Worm (Caenorhabditis elegans) whole organism, late embryonic: ENCODE data around the gene F53A3.7.

ENCODE experiments used
- C08G9.2 ChIP-seq: sonication (generic microtip); optimal IDR thresholded peaks from 2 replicates; lab custom pipeline; 2016; ENCODE audit warnings: mild to moderate bottlenecking, missing genetic modification characterization, moderate library complexity, missing compliant biosample characterization
- F13H6.1 ChIP-seq: sonication (generic microtip); optimal IDR thresholded peaks from 2 replicates; lab custom pipeline; 2016; ENCODE audit warnings: missing genetic modification characterization, missing compliant biosample characterization
- T23F11.4 ChIP-seq: fragments of 200-800 bp; sonication (Bioruptor generic); optimal IDR thresholded peaks from 2 replicates; lab custom pipeline; 2018; ENCODE audit warnings: mild to moderate bottlenecking, missing genetic modification characterization, missing compliant biosample characterization
- Y22D7AL.16 ChIP-seq: sonication (generic microtip); optimal IDR thresholded peaks from 2 replicates; lab custom pipeline; 2016; ENCODE audit warnings: missing genetic modification characterization, missing compliant biosample characterization
- ama-1 ChIP-seq: fragments of 150-350 bp; optimal IDR thresholded peaks from 2 replicates; lab custom pipeline; 2014
- ceh-14 ChIP-seq: sonication (generic microtip); optimal IDR thresholded peaks from 2 replicates; lab custom pipeline; 2016; ENCODE audit warnings: missing genotype, missing genetic modification characterization, missing compliant biosample characterization
- ceh-18 ChIP-seq: sonication (generic microtip); optimal IDR thresholded peaks from 2 replicates; lab custom pipeline; 2016; ENCODE audit warnings: missing genetic modification characterization, missing compliant biosample characterization
- ceh-19 ChIP-seq: fragments of 200-800 bp; sonication (Bioruptor generic); optimal IDR thresholded peaks from 2 replicates; lab custom pipeline; 2018; ENCODE audit warnings: mild to moderate bottlenecking, missing genetic modification characterization, missing compliant biosample characterization
- ceh-24 ChIP-seq: sonication (generic microtip); optimal IDR thresholded peaks from 2 replicates; lab custom pipeline; 2016; ENCODE audit warnings: mild to moderate bottlenecking, missing genetic modification characterization, missing compliant biosample characterization
- ceh-30 ChIP-seq: fragments of 150-350 bp; optimal IDR thresholded peaks from 2 replicates; lab custom pipeline; 2014; ENCODE audit warnings: missing biosample characterization, missing genetic modification characterization
- ceh-31 ChIP-seq: sonication (generic microtip); optimal IDR thresholded peaks from 2 replicates; lab custom pipeline; 2016; ENCODE audit warnings: missing genetic modification characterization, missing compliant biosample characterization
- ceh-45 ChIP-seq: fragments of 200-800 bp; sonication (Bioruptor generic); IDR thresholded peaks from 2 replicates; pipeline ENCODE4 v1.3.6; 2022; ENCODE audit warnings: missing genetic modification reagents, missing genetic modification characterization, missing compliant biosample characterization
- ceh-6 ChIP-seq: fragments of 200-800 bp; sonication (Bioruptor generic); optimal IDR thresholded peaks from 2 replicates; lab custom pipeline; 2018; ENCODE audit warnings: mild to moderate bottlenecking, missing genetic modification characterization, missing compliant biosample characterization
- ceh-9 ChIP-seq: sonication (generic microtip); optimal IDR thresholded peaks from 2 replicates; lab custom pipeline; 2016; ENCODE audit warnings: mild to moderate bottlenecking, missing genetic modification characterization, inconsistent platforms, missing compliant biosample characterization
- che-1 ChIP-seq: sonication (generic microtip); optimal IDR thresholded peaks from 2 replicates; lab custom pipeline; 2016; ENCODE audit warnings: mild to moderate bottlenecking, missing genetic modification characterization, missing compliant biosample characterization
- dmd-4 ChIP-seq: sonication (generic microtip); optimal IDR thresholded peaks from 2 replicates; lab custom pipeline; 2016; ENCODE audit warnings: borderline replicate concordance, missing genetic modification characterization, missing compliant biosample characterization
- elt-2 ChIP-seq: sonication (generic microtip); optimal IDR thresholded peaks from 2 replicates; lab custom pipeline; 2016; ENCODE audit warnings: missing genetic modification reagents, missing genetic modification characterization, missing compliant biosample characterization
- elt-4 ChIP-seq: sonication (generic microtip); optimal IDR thresholded peaks from 2 replicates; lab custom pipeline; 2016; ENCODE audit warnings: missing genetic modification characterization, missing compliant biosample characterization
- eyg-1 ChIP-seq: sonication (generic microtip); optimal IDR thresholded peaks from 2 replicates; lab custom pipeline; 2016; ENCODE audit warnings: missing genotype, missing genetic modification characterization, missing compliant biosample characterization
- fax-1 ChIP-seq: sonication (generic microtip); optimal IDR thresholded peaks from 2 replicates; lab custom pipeline; 2016; ENCODE audit warnings: missing genotype, missing genetic modification characterization, missing compliant biosample characterization
- fkh-10 ChIP-seq: fragments of 150-350 bp; optimal IDR thresholded peaks from 2 replicates; lab custom pipeline; 2014; ENCODE audit warnings: missing biosample characterization, missing genetic modification reagents, missing genetic modification characterization
- gmeb-2 ChIP-seq: sonication (generic microtip); optimal IDR thresholded peaks from 2 replicates; lab custom pipeline; 2016; ENCODE audit warnings: missing genetic modification characterization, inconsistent platforms, missing compliant biosample characterization
- hlh-13 ChIP-seq: fragments of 200-800 bp; sonication (Bioruptor generic); optimal IDR thresholded peaks from 2 replicates; lab custom pipeline; 2018; ENCODE audit warnings: mild to moderate bottlenecking, missing genetic modification characterization, missing compliant biosample characterization
- hlh-15 ChIP-seq: sonication (generic microtip); optimal IDR thresholded peaks from 2 replicates; lab custom pipeline; 2016; ENCODE audit warnings: missing genetic modification characterization, missing compliant biosample characterization
- hlh-30 ChIP-seq: sonication (generic microtip); optimal IDR thresholded peaks from 2 replicates; lab custom pipeline; 2017; ENCODE audit warnings: antibody characterized with exemption, missing genetic modification characterization, missing compliant biosample characterization; ENCODE audit not compliant: insufficient read depth
- hlh-8 ChIP-seq: sonication (generic microtip); optimal IDR thresholded peaks from 2 replicates; lab custom pipeline; 2016; ENCODE audit warnings: missing genotype, missing genetic modification characterization, missing compliant biosample characterization
- lim-6 ChIP-seq: sonication (generic microtip); optimal IDR thresholded peaks from 2 replicates; lab custom pipeline; 2016; ENCODE audit warnings: missing genetic modification characterization, missing compliant biosample characterization
- madf-2 ChIP-seq: sonication (generic microtip); optimal IDR thresholded peaks from 2 replicates; lab custom pipeline; 2017; ENCODE audit warnings: missing genetic modification characterization, missing compliant biosample characterization
- nfya-1 ChIP-seq: sonication (generic microtip); optimal IDR thresholded peaks from 2 replicates; lab custom pipeline; 2017; ENCODE audit warnings: missing genetic modification characterization, mild to moderate bottlenecking, missing compliant biosample characterization, antibody characterized with exemption, moderate library complexity
- nhr-232 ChIP-seq: sonication (generic microtip); optimal IDR thresholded peaks from 2 replicates; lab custom pipeline; 2016; ENCODE audit warnings: missing genetic modification characterization, missing compliant biosample characterization
- npax-4 ChIP-seq: sonication (generic microtip); optimal IDR thresholded peaks from 2 replicates; lab custom pipeline; 2016; ENCODE audit warnings: missing genetic modification characterization, missing compliant biosample characterization
- odd-2 ChIP-seq: sonication (generic microtip); optimal IDR thresholded peaks from 2 replicates; lab custom pipeline; 2017; ENCODE audit warnings: antibody characterized with exemption, mild to moderate bottlenecking, missing genetic modification characterization, missing compliant biosample characterization
- pag-3 ChIP-seq: sonication (generic microtip); optimal IDR thresholded peaks from 2 replicates; lab custom pipeline; 2016; ENCODE audit warnings: missing compliant biosample characterization, missing genetic modification characterization, borderline replicate concordance
- pat-9 ChIP-seq: fragments of 200-800 bp; sonication (Bioruptor generic); optimal IDR thresholded peaks from 2 replicates; lab custom pipeline; 2018; ENCODE audit warnings: mild to moderate bottlenecking, missing genetic modification characterization, moderate library complexity, missing compliant biosample characterization
- pax-1 ChIP-seq: fragments of 150-350 bp; optimal IDR thresholded peaks from 2 replicates; lab custom pipeline; 2014; ENCODE audit warnings: missing biosample characterization, missing genetic modification characterization
- pha-4 ChIP-seq: fragments of 150-350 bp; optimal IDR thresholded peaks from 2 replicates; lab custom pipeline; 2018; ENCODE audit warnings: missing biosample characterization, missing genetic modification reagents, missing genetic modification characterization
- pqm-1 ChIP-seq: sonication (generic microtip); optimal IDR thresholded peaks from 2 replicates; lab custom pipeline; 2016; ENCODE audit warnings: missing genetic modification characterization, missing compliant biosample characterization
- pros-1 ChIP-seq: fragments of 150-350 bp; optimal IDR thresholded peaks from 2 replicates; lab custom pipeline; 2014; ENCODE audit warnings: missing biosample characterization, missing genetic modification reagents, missing genetic modification characterization
- ref-2 ChIP-seq: sonication (generic microtip); optimal IDR thresholded peaks from 2 replicates; lab custom pipeline; 2016; ENCODE audit warnings: missing genetic modification characterization, missing compliant biosample characterization
- sox-2 ChIP-seq: fragments of 200-800 bp; sonication (Bioruptor generic); IDR thresholded peaks from 2 replicates; pipeline ENCODE4 v1.3.6; 2022; ENCODE audit warnings: missing genetic modification reagents, missing genetic modification characterization, missing compliant biosample characterization
- sox-4 ChIP-seq: sonication (generic microtip); optimal IDR thresholded peaks from 2 replicates; lab custom pipeline; 2017; ENCODE audit warnings: mild to moderate bottlenecking, missing genetic modification characterization, inconsistent platforms, missing compliant biosample characterization
- syd-9 ChIP-seq: sonication (generic microtip); optimal IDR thresholded peaks from 2 replicates; lab custom pipeline; 2016; ENCODE audit warnings: mild to moderate bottlenecking, missing genetic modification characterization, moderate library complexity, missing compliant biosample characterization
- tbx-7 ChIP-seq: sonication (generic microtip); optimal IDR thresholded peaks from 2 replicates; lab custom pipeline; 2016; ENCODE audit warnings: missing genotype, missing genetic modification characterization, missing compliant biosample characterization
- ttx-3 ChIP-seq: sonication (generic microtip); optimal IDR thresholded peaks from 2 replicates; lab custom pipeline; 2016; ENCODE audit warnings: missing genetic modification reagents, missing genetic modification characterization, missing compliant biosample characterization
- unc-3 ChIP-seq, 2 experiments: fragments of 200-800 bp in 1 of 2; sonication (Bioruptor generic) in 1 of 2; sonication (generic microtip) in 1 of 2; conservative IDR thresholded peaks in 1 of 2; optimal IDR thresholded peaks in 1 of 2; 2 replicates each; pipeline versions ENCODE4 v1.3.6 to Lab custom; 2016 to 2022; ENCODE audit warnings: missing compliant biosample characterization in 2 of 2, missing genetic modification characterization in 2 of 2, missing genetic modification reagents in 1 of 2
- unc-42 ChIP-seq: sonication (generic microtip); optimal IDR thresholded peaks from 2 replicates; lab custom pipeline; 2016; ENCODE audit warnings: missing genotype, missing genetic modification characterization, missing compliant biosample characterization
- unc-86 ChIP-seq: sonication (generic microtip); optimal IDR thresholded peaks from 2 replicates; lab custom pipeline; 2016; ENCODE audit warnings: missing genetic modification characterization, missing compliant biosample characterization
- zip-5 ChIP-seq: sonication (generic microtip); optimal IDR thresholded peaks from 2 replicates; lab custom pipeline; 2016; ENCODE audit warnings: missing genetic modification characterization, missing compliant biosample characterization
- ztf-16 ChIP-seq: sonication (generic microtip); optimal IDR thresholded peaks from 2 replicates; lab custom pipeline; 2017; ENCODE audit warnings: missing genetic modification characterization, missing compliant biosample characterization

The F53A3.7 gene

ce11 chrIII:1925048-1925537, 26.2 kb upstream of the F53A3.7 start (continued):
- peak; percentile 51 for TF ChIP-seq sox-4 (tag; lab: Kevin White, UChicago)
- TF ChIP-seq ceh-14 (tag; lab: Kevin White, UChicago), result peak; percentile 66
- TF ChIP-seq fkh-10 (GFP tag; lab: Kevin White, UChicago), result peak; percentile 1
- TF ChIP-seq ceh-30 (tag; lab: Kevin White, UChicago), result peak; percentile 78
- peak; percentile 66 for TF ChIP-seq C08G9.2 (tag; lab: Kevin White, UChicago)
- no peak for TF ChIP-seq ceh-9 (tag; lab: Kevin White, UChicago)
- no peak for TF ChIP-seq pha-4 (tag; lab: Kevin White, UChicago)
- TF ChIP-seq ceh-24 (tag; lab: Kevin White, UChicago), result no peak
- TF ChIP-seq pat-9 (tag; lab: Kevin White, UChicago), result peak; percentile 44
- TF ChIP-seq dmd-4, result peak; percentile 40
- no peak for TF ChIP-seq unc-3 (GFP tag; conservative IDR thresholded peaks at IDR 0.05; lab: Robert Waterston, UW)
- peak; percentile 72 for TF ChIP-seq unc-3 (tag; optimal IDR thresholded peaks at IDR 0.05; lab: Kevin White, UChicago)
- no peak for TF ChIP-seq odd-2 (tag; lab: Kevin White, UChicago)
- TF ChIP-seq zip-5 (tag; lab: Kevin White, UChicago), result peak; percentile 23
- TF ChIP-seq nfya-1 (tag; lab: Kevin White, UChicago), result peak; percentile 96
- peak; percentile 83 for TF ChIP-seq elt-2
- TF ChIP-seq T23F11.4, result no peak
- no peak for TF ChIP-seq Y22D7AL.16 (tag; lab: Kevin White, UChicago)
- peak; percentile 1 for TF ChIP-seq ceh-19 (GFP tag; lab: Kevin White, UChicago)
- no peak for TF ChIP-seq ceh-45 (GFP tag; lab: Robert Waterston, UW)
- TF ChIP-seq pqm-1 (tag; lab: Kevin White, UChicago), result peak; percentile 65
- peak; percentile 60 for TF ChIP-seq madf-2
- TF ChIP-seq unc-42 (tag; lab: Kevin White, UChicago), result peak; percentile 64
- no peak for TF ChIP-seq elt-4 (tag; lab: Kevin White, UChicago)
- TF ChIP-seq lim-6 (tag; lab: Kevin White, UChicago), result no peak
- no peak for TF ChIP-seq che-1 (tag; lab: Kevin White, UChicago)
- TF ChIP-seq ama-1 (lab: Kevin White, UChicago), result no peak
- peak; percentile 64 for TF ChIP-seq unc-86 (tag; lab: Kevin White, UChicago)
- TF ChIP-seq ref-2 (tag; lab: Kevin White, UChicago), result peak; percentile 94
- TF ChIP-seq npax-4, result no peak
- peak; percentile 51 for TF ChIP-seq fax-1
- no peak for TF ChIP-seq ttx-3 (tag; lab: Kevin White, UChicago)
- peak; percentile 69 for TF ChIP-seq pros-1 (tag; lab: Kevin White, UChicago)
- peak; percentile 84 for TF ChIP-seq hlh-30 (tag; lab: Kevin White, UChicago)
- peak; percentile 41 for TF ChIP-seq tbx-7 (tag; lab: Kevin White, UChicago)
- TF ChIP-seq sox-2, result peak; percentile 10; the same call in 1 of the 2 replicates

ce11 chrIII:1925786-1926185, 25.5 kb upstream of the F53A3.7 start:
- TF ChIP-seq unc-86 (tag; lab: Kevin White, UChicago) (no peak), nhr-232 (tag; lab: Kevin White, UChicago) (no peak), che-1 (tag; lab: Kevin White, UChicago) (no peak), C08G9.2 (tag; lab: Kevin White, UChicago) (no peak), fax-1 (no peak), pag-3 (no peak), gmeb-2 (tag; lab: Kevin White, UChicago) (no peak), pax-1 (tag; lab: Kevin White, UChicago) (no peak)

- no peak for TF ChIP-seq hlh-15 (tag; lab: Kevin White, UChicago)
- peak; percentile 70 for TF ChIP-seq ceh-18 (tag; lab: Kevin White, UChicago)
- TF ChIP-seq eyg-1 (tag; lab: Kevin White, UChicago), result no peak
- peak; percentile 81 for TF ChIP-seq pros-1 (tag; lab: Kevin White, UChicago)
- no peak for TF ChIP-seq elt-2
- no peak for TF ChIP-seq ztf-16 (tag; lab: Kevin White, UChicago)
- peak; percentile 45 for TF ChIP-seq F13H6.1
- no peak for TF ChIP-seq syd-9 (tag; lab: Kevin White, UChicago)
- no peak for TF ChIP-seq npax-4
- no peak for TF ChIP-seq sox-4 (tag; lab: Kevin White, UChicago)
- TF ChIP-seq T23F11.4, result no peak
- peak; percentile 84 for TF ChIP-seq ceh-31 (tag; lab: Kevin White, UChicago)
- no peak for TF ChIP-seq hlh-8
- no peak for TF ChIP-seq hlh-13
- no peak for TF ChIP-seq Y22D7AL.16 (tag; lab: Kevin White, UChicago)
- TF ChIP-seq pqm-1 (tag; lab: Kevin White, UChicago), result no peak
- TF ChIP-seq pha-4 (tag; lab: Kevin White, UChicago), result no peak
- no peak for TF ChIP-seq ceh-6 (GFP tag; lab: Kevin White, UChicago)
- no peak for TF ChIP-seq pag-3
Measured at ce11 chrIII:1926456-1926855, 24.9 kb upstream of the F53A3.7 start.
